Worm (Caenorhabditis elegans): ENCODE results near the gene fbxa-199.

DNA sequence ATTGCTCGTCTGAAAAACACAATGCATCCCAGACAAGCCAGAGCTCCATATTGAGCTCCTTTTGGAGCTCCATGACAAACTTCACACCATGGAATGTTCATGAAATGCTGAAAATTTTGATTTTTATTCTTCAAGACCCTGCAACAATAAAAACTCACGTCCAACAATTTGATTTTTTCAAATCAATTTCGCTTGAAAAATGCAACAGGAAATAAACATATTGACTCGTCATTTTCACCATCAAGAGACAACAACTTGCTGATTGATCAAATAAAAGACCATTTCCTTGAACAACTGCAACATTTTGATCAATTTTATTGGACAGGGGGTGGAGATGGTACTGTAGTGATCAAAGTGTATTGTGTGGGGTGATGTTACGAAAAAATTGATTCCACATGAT is 28.9 kb downstream of the fbxa-199 start, which contains the start of gene nhr-269:
- no peak for TF ChIP-seq tbx-11 (GFP tag; IDR thresholded peaks at IDR 0.05)
- TF ChIP-seq ama-1 (optimal IDR thresholded peaks at IDR 0.05), result no peak
- no peak for TF ChIP-seq flt-1 (GFP tag; IDR thresholded peaks at IDR 0.05)
- no peak for TF ChIP-seq ceh-36 (tag; optimal IDR thresholded peaks at IDR 0.05)
- TF ChIP-seq B0310.2 (tag; optimal IDR thresholded peaks at IDR 0.05), result no peak
